Worm (Caenorhabditis elegans) whole organism, L1 larva: ENCODE measurements around the gene C14B1.12.

Source experiments
- C04F5.9 ChIP-seq: sonication (generic microtip); optimal IDR thresholded peaks from 2 replicates; lab custom pipeline; 2016; ENCODE audit warnings: missing genetic modification characterization, missing compliant biosample characterization
- C16A3.4 ChIP-seq: fragments of 150-350 bp; optimal IDR thresholded peaks from 2 replicates; lab custom pipeline; 2014; ENCODE audit warnings: missing biosample characterization, missing genetic modification characterization
- C34B4.2 ChIP-seq: sonication (generic microtip); optimal IDR thresholded peaks from 2 replicates; lab custom pipeline; 2017; ENCODE audit warnings: mild to moderate bottlenecking, missing genetic modification characterization, missing compliant biosample characterization
- F16B12.6 ChIP-seq: fragments of 150-350 bp; optimal IDR thresholded peaks from 2 replicates; lab custom pipeline; 2014; ENCODE audit warnings: missing biosample characterization, missing genetic modification characterization
- Y116A8C.19 ChIP-seq: sonication (generic microtip); optimal IDR thresholded peaks from 2 replicates; lab custom pipeline; 2016; ENCODE audit warnings: missing compliant biosample characterization, missing genetic modification characterization, borderline replicate concordance
- aha-1 ChIP-seq: fragments of 150-350 bp; optimal IDR thresholded peaks from 2 replicates; lab custom pipeline; 2014; ENCODE audit warnings: missing biosample characterization, missing genetic modification characterization
- ama-1 ChIP-seq: fragments of 150-350 bp; optimal IDR thresholded peaks from 2 replicates; lab custom pipeline; 2014
- blmp-1 ChIP-seq: fragments of 150-350 bp; optimal IDR thresholded peaks from 2 replicates; lab custom pipeline; 2014; ENCODE audit warnings: missing biosample characterization, missing genetic modification characterization
- ceh-63 ChIP-seq: fragments of 200-800 bp; sonication (Bioruptor generic); optimal IDR thresholded peaks from 2 replicates; lab custom pipeline; 2018; ENCODE audit warnings: mild to moderate bottlenecking, missing genetic modification characterization, missing compliant biosample characterization
- ceh-82 ChIP-seq, 3 experiments: fragments of 150-350 bp in 1 of 3; sonication (generic microtip) in 2 of 3; optimal IDR thresholded peaks; 2 replicates each; lab custom pipeline; 2014 to 2017; ENCODE audit warnings: missing biosample characterization in 3 of 3, missing genetic modification characterization in 3 of 3
- ceh-90 ChIP-seq: sonication (generic microtip); optimal IDR thresholded peaks from 2 replicates; lab custom pipeline; 2016; ENCODE audit warnings: missing genetic modification characterization, missing compliant biosample characterization
- dpl-1 ChIP-seq, 3 experiments: fragments of 150-350 bp in 2 of 3; sonication (generic microtip) in 1 of 3; optimal IDR thresholded peaks; 2 replicates each; lab custom pipeline; 2014 to 2017; ENCODE audit warnings: missing biosample characterization in 3 of 3, missing genetic modification characterization in 3 of 3, missing genetic modification reagents in 3 of 3
- dsc-1 ChIP-seq: sonication (generic microtip); optimal IDR thresholded peaks from 2 replicates; lab custom pipeline; 2016; ENCODE audit warnings: mild to moderate bottlenecking, missing genetic modification characterization, missing compliant biosample characterization
- efl-1 ChIP-seq, 4 experiments: fragments of 150-350 bp; optimal IDR thresholded peaks in 3 of 4; peaks in 1 of 4; 1 replicate in 1 of 4; 2 replicates in 3 of 4; lab custom pipeline; 2014; ENCODE audit warnings: missing biosample characterization in 2 of 4, missing genetic modification characterization in 2 of 4, missing genetic modification reagents in 2 of 4
- efl-3 ChIP-seq: fragments of 200-800 bp; sonication (Bioruptor generic); optimal IDR thresholded peaks from 2 replicates; lab custom pipeline; 2018; ENCODE audit warnings: mild to moderate bottlenecking, missing genetic modification characterization, missing compliant biosample characterization
- egl-13 ChIP-seq: sonication (generic microtip); optimal IDR thresholded peaks from 2 replicates; lab custom pipeline; 2016; ENCODE audit warnings: missing genotype, missing genetic modification reagents, missing genetic modification characterization, missing compliant biosample characterization
- fkh-10 ChIP-seq: sonication (generic microtip); optimal IDR thresholded peaks from 2 replicates; lab custom pipeline; 2017; ENCODE audit warnings: missing biosample characterization, missing genetic modification reagents, missing genetic modification characterization
- fkh-8 ChIP-seq: sonication (generic microtip); optimal IDR thresholded peaks from 2 replicates; lab custom pipeline; 2016; ENCODE audit warnings: mild to moderate bottlenecking, missing genetic modification characterization, missing compliant biosample characterization
- grh-1 ChIP-seq: fragments of 200-800 bp; sonication (Bioruptor generic); IDR thresholded peaks from 2 replicates; pipeline ENCODE4 v1.3.6; 2022; ENCODE audit warnings: missing genetic modification reagents, missing genetic modification characterization, missing compliant biosample characterization
- hlh-17 ChIP-seq: fragments of 200-800 bp; sonication (Bioruptor generic); optimal IDR thresholded peaks from 2 replicates; lab custom pipeline; 2018; ENCODE audit warnings: missing genetic modification characterization, mild to moderate bottlenecking, missing compliant biosample characterization, moderate library complexity, borderline replicate concordance
- hpl-2 ChIP-seq: fragments of 150-350 bp; optimal IDR thresholded peaks from 2 replicates; lab custom pipeline; 2014; ENCODE audit warnings: missing biosample characterization, missing genetic modification reagents, missing genetic modification characterization
- lin-14 ChIP-seq: fragments of 200-800 bp; sonication (Bioruptor generic); optimal IDR thresholded peaks from 2 replicates; lab custom pipeline; 2018; ENCODE audit warnings: mild to moderate bottlenecking, missing genetic modification characterization, moderate library complexity, missing compliant biosample characterization
- lin-15B ChIP-seq: fragments of 150-350 bp; sonication (generic microtip); optimal IDR thresholded peaks from 3 replicates; lab custom pipeline; 2014; ENCODE audit warnings: missing biosample characterization, missing genetic modification characterization
- lir-3 ChIP-seq: sonication (generic microtip); optimal IDR thresholded peaks from 2 replicates; lab custom pipeline; 2016; ENCODE audit warnings: mild to moderate bottlenecking, missing genetic modification characterization, moderate library complexity, missing compliant biosample characterization; ENCODE audit not compliant: poor library complexity
- lsy-2 ChIP-seq, 2 experiments: fragments of 150-350 bp; optimal IDR thresholded peaks; 2 replicates each; lab custom pipeline; 2014; ENCODE audit warnings: missing biosample characterization in 2 of 2, missing genetic modification characterization in 2 of 2
- mdl-1 ChIP-seq, 2 experiments: fragments of 150-350 bp; optimal IDR thresholded peaks; 2 replicates each; lab custom pipeline; 2014 to 2017; ENCODE audit warnings: missing biosample characterization in 2 of 2, missing genetic modification characterization in 2 of 2, inconsistent platforms in 1 of 2
- nhr-11 ChIP-seq: fragments of 150-350 bp; optimal IDR thresholded peaks from 2 replicates; lab custom pipeline; 2014; ENCODE audit warnings: missing biosample characterization, missing genetic modification characterization
- nhr-12 ChIP-seq: sonication (generic microtip); optimal IDR thresholded peaks from 2 replicates; lab custom pipeline; 2017; ENCODE audit warnings: missing biosample characterization, missing genetic modification characterization
- nhr-19 ChIP-seq: fragments of 200-800 bp; sonication (Bioruptor generic); conservative IDR thresholded peaks from 2 replicates; pipeline ENCODE4 v1.3.6; 2022; ENCODE audit warnings: missing genetic modification characterization, missing compliant biosample characterization
- nhr-20 ChIP-seq: sonication (generic microtip); optimal IDR thresholded peaks from 2 replicates; lab custom pipeline; 2016; ENCODE audit warnings: mild to moderate bottlenecking, missing genetic modification characterization, missing compliant biosample characterization
- nhr-237 ChIP-seq: fragments of 150-350 bp; optimal IDR thresholded peaks from 2 replicates; lab custom pipeline; 2014; ENCODE audit warnings: missing biosample characterization, missing genetic modification characterization
- nhr-28 ChIP-seq: fragments of 150-350 bp; optimal IDR thresholded peaks from 2 replicates; lab custom pipeline; 2014; ENCODE audit warnings: missing biosample characterization, missing genetic modification characterization
- nhr-71 ChIP-seq: sonication (generic microtip); optimal IDR thresholded peaks from 2 replicates; lab custom pipeline; 2016; ENCODE audit warnings: mild to moderate bottlenecking, missing genetic modification characterization, moderate library complexity, missing compliant biosample characterization
- nhr-77 ChIP-seq: fragments of 150-350 bp; optimal IDR thresholded peaks from 2 replicates; lab custom pipeline; 2014; ENCODE audit warnings: missing biosample characterization, missing genetic modification characterization
- nhr-85 ChIP-seq: sonication (generic microtip); peaks from one replicate; lab custom pipeline; 2016; ENCODE audit warnings: missing genetic modification characterization, inconsistent platforms, missing compliant biosample characterization
- pag-3 ChIP-seq: sonication (generic microtip); optimal IDR thresholded peaks from 2 replicates; lab custom pipeline; 2017; ENCODE audit warnings: missing genetic modification characterization, mild to moderate bottlenecking, missing compliant biosample characterization, antibody characterized with exemption, borderline replicate concordance; ENCODE audit not compliant: insufficient read depth
- rnt-1 ChIP-seq: sonication (generic microtip); optimal IDR thresholded peaks from 2 replicates; lab custom pipeline; 2016; ENCODE audit warnings: mild to moderate bottlenecking, missing genetic modification characterization, moderate library complexity, missing compliant biosample characterization
- skn-1 ChIP-seq: fragments of 150-350 bp; optimal IDR thresholded peaks from 2 replicates; lab custom pipeline; 2014; ENCODE audit warnings: missing biosample characterization, missing genetic modification characterization
- snpc-4 ChIP-seq: fragments of 150-350 bp; optimal IDR thresholded peaks from 2 replicates; lab custom pipeline; 2014; ENCODE audit warnings: missing biosample characterization, missing genetic modification characterization
- sox-4 ChIP-seq: sonication (generic microtip); optimal IDR thresholded peaks from 2 replicates; lab custom pipeline; 2016; ENCODE audit warnings: missing genetic modification characterization, missing compliant biosample characterization
- sptf-1 ChIP-seq: fragments of 150-350 bp; optimal IDR thresholded peaks from 2 replicates; lab custom pipeline; 2014; ENCODE audit warnings: missing biosample characterization, missing genetic modification characterization
- sup-37 ChIP-seq: fragments of 200-800 bp; sonication (Bioruptor generic); optimal IDR thresholded peaks from 2 replicates; lab custom pipeline; 2018; ENCODE audit warnings: mild to moderate bottlenecking, missing genetic modification characterization, missing compliant biosample characterization
- swsn-7 ChIP-seq: sonication (generic microtip); optimal IDR thresholded peaks from 2 replicates; lab custom pipeline; 2016; ENCODE audit warnings: missing genetic modification characterization, missing compliant biosample characterization
- tlp-1 ChIP-seq: fragments of 150-350 bp; optimal IDR thresholded peaks from 2 replicates; lab custom pipeline; 2014; ENCODE audit warnings: missing biosample characterization, missing genetic modification characterization
- unc-30 ChIP-seq: sonication (generic microtip); optimal IDR thresholded peaks from 2 replicates; lab custom pipeline; 2017; ENCODE audit warnings: missing biosample characterization, missing genetic modification characterization
- unc-98 ChIP-seq: fragments of 200-800 bp; sonication (Bioruptor generic); IDR thresholded peaks from 2 replicates; pipeline ENCODE4 v1.3.6; 2022; ENCODE audit warnings: missing genetic modification characterization, missing compliant biosample characterization
- zag-1 ChIP-seq: fragments of 150-350 bp; optimal IDR thresholded peaks from 2 replicates; lab custom pipeline; 2014; ENCODE audit warnings: missing biosample characterization, missing genetic modification characterization
- ztf-11 ChIP-seq, 2 experiments: sonication (generic microtip); optimal IDR thresholded peaks; 2 replicates each; lab custom pipeline; 2016 to 2017; ENCODE audit warnings: missing genetic modification characterization in 2 of 2, missing biosample characterization in 1 of 2, missing compliant biosample characterization in 1 of 2
- ztf-4 ChIP-seq: fragments of 150-350 bp; optimal IDR thresholded peaks from 2 replicates; lab custom pipeline; 2014; ENCODE audit warnings: missing biosample characterization, missing genetic modification characterization

C14B1.12 gene

ce11 chrIII:3724880-3725279 is at the start of gene C14B1.12:
TSS of gene C14B1.12 (minus strand) at chrIII:3724980.
- TF ChIP-seq C34B4.2, result no peak
- no peak for TF ChIP-seq grh-1 (GFP tag; lab: Robert Waterston, UW)
- TF ChIP-seq ztf-4 (tag; lab: Kevin White, UChicago), result no peak
- TF ChIP-seq dpl-1 (GFP tag; optimal IDR thresholded peaks at IDR 0.05; lab: Kevin White, UChicago), result no peak
- no peak for TF ChIP-seq lin-15B (tag; lab: Kevin White, UChicago)
- no peak for TF ChIP-seq nhr-77 (tag; lab: Kevin White, UChicago)

- TF ChIP-seq rnt-1 (tag; lab: Kevin White, UChicago) (peak; percentile 2), sup-37 (no peak), efl-1 (optimal IDR thresholded peaks at IDR 0.05; lab: Kevin White, UChicago) (no peak), efl-1 (GFP tag; optimal IDR thresholded peaks at IDR 0.05 in 1 of 2; lab: Kevin White, UChicago) (no peak), egl-13 (tag; lab: Kevin White, UChicago) (no peak), sptf-1 (tag; lab: Kevin White, UChicago) (no peak), blmp-1 (no peak), grh-1 (GFP tag; lab: Robert Waterston, UW) (no peak), nhr-85 (tag; lab: Kevin White, UChicago) (peak; percentile 58), lin-14 (GFP tag; lab: Kevin White, UChicago) (peak; percentile 47), pag-3 (tag; lab: Kevin White, UChicago) (no peak), swsn-7 (tag; lab: Kevin White, UChicago) (no peak), nhr-12 (tag; lab: Kevin White, UChicago) (no peak)
These were observed 49.8 kb upstream of the C14B1.12 start for ce11 chrIII:3774550-3774949.

- TF ChIP-seq lsy-2 (tag; optimal IDR thresholded peaks at IDR 0.05; lab: Kevin White, UChicago), result peak in 1 of 2 experiments; percentile 69
- TF ChIP-seq hlh-17 (GFP tag; lab: Kevin White, UChicago), result no peak
- no peak for TF ChIP-seq nhr-12 (tag; lab: Kevin White, UChicago)
- TF ChIP-seq grh-1 (GFP tag; lab: Robert Waterston, UW), result no peak
- TF ChIP-seq C16A3.4 (tag; lab: Kevin White, UChicago), result peak; percentile 47
- no peak for TF ChIP-seq sptf-1 (tag; lab: Kevin White, UChicago)
- no peak for TF ChIP-seq tlp-1
- peak; percentile 12 for TF ChIP-seq fkh-8 (tag; lab: Kevin White, UChicago)
- no peak for TF ChIP-seq ama-1 (lab: Kevin White, UChicago)
- no peak for TF ChIP-seq dsc-1 (tag; lab: Kevin White, UChicago)
- peak in 1 of 3 experiments; percentile 28 for TF ChIP-seq ceh-82 (tag; optimal IDR thresholded peaks at IDR 0.05; lab: Kevin White, UChicago)
- TF ChIP-seq Y116A8C.19 (tag; lab: Kevin White, UChicago), result no peak
- no peak for TF ChIP-seq unc-98 (GFP tag; lab: Robert Waterston, UW)
- no peak for TF ChIP-seq hpl-2 (GFP tag; lab: Kevin White, UChicago)
- TF ChIP-seq fkh-10 (GFP tag; lab: Kevin White, UChicago), result no peak
- TF ChIP-seq nhr-28, result no peak
- TF ChIP-seq aha-1 (tag; lab: Kevin White, UChicago), result no peak
- peak in 1 of 2 experiments; percentile 20 for TF ChIP-seq mdl-1 (tag; optimal IDR thresholded peaks at IDR 0.05; lab: Kevin White, UChicago)
- peak; percentile 47 for TF ChIP-seq nhr-71
- TF ChIP-seq F16B12.6 (tag; lab: Kevin White, UChicago), result peak; percentile 19
- TF ChIP-seq C04F5.9 (tag; lab: Kevin White, UChicago), result no peak
- TF ChIP-seq snpc-4 (tag; lab: Kevin White, UChicago), result peak; percentile 0
- no peak for TF ChIP-seq sox-4 (tag; lab: Kevin White, UChicago)
- TF ChIP-seq ceh-90 (tag; lab: Kevin White, UChicago), result no peak
- peak; percentile 57 for TF ChIP-seq nhr-20 (tag; lab: Kevin White, UChicago)
- TF ChIP-seq zag-1, result no peak
- TF ChIP-seq sup-37, result no peak
- peak; percentile 38 for TF ChIP-seq skn-1
- no peak for TF ChIP-seq unc-30
- no peak for TF ChIP-seq nhr-11 (tag; lab: Kevin White, UChicago)
- peak; percentile 92 for TF ChIP-seq lin-14 (GFP tag; lab: Kevin White, UChicago)
- no peak for TF ChIP-seq efl-3 (GFP tag; lab: Kevin White, UChicago)
- 0 out of 2 replicates have a peak, but pooled peaks have one; percentile 6 for TF ChIP-seq nhr-19 (GFP tag; lab: Robert Waterston, UW)
- TF ChIP-seq ztf-11 (tag; optimal IDR thresholded peaks at IDR 0.05; lab: Kevin White, UChicago), result no peak
- peak; percentile 7 for TF ChIP-seq nhr-237 (tag; lab: Kevin White, UChicago)
- TF ChIP-seq lir-3 (tag; lab: Kevin White, UChicago), result no peak
- TF ChIP-seq ceh-63, result no peak
These were observed 48.4 kb upstream of the C14B1.12 start, which contains the start of gene lec-4 for ce11 chrIII:3773173-3773572. TSS of gene lec-4 (minus strand) at chrIII:3773326.
